Fruit fly (Drosophila melanogaster): Measurements from ENCODE around the gene CG14260.

Gene CG14260

DNA sequence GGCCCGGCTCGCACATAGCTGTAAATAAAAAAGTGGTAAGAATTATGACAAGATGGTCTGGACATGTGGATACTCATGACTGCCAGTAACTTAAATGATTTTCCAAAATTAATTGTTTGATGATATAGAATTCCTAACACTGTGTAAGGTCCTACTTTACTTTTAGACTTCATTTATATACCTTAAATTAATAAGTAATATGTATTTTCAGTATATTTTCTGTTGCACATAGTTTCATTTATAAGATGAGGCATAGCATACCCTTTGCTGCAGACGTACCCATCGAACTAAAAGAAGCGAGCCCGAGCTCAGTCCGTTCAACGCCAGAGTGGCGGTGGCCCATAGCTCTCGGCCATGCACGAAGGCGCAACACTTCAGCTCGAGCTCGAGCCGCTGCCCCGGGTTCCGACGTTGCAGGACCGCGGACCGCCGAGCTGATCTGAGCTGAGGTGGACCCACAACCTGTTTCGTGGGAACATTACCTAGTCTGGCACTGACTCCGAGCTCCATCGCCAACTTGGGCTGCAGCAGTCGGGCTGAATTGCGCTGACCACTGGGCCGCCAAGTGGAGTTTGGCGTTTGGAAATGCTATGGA, 47.7 kb upstream of the CG14260 start (continued):
- TF ChIP-seq esn (GFP tag; optimal IDR thresholded peaks at IDR 0.05): peak; percentile 81
- peak; percentile 70 for TF ChIP-seq Eip75B (GFP tag; optimal IDR thresholded peaks at IDR 0.05)
- TF ChIP-seq CG31627 (GFP tag; optimal IDR thresholded peaks at IDR 0.05): peak; percentile 47
- peak; percentile 77 for TF ChIP-seq CG3919 (GFP tag; optimal IDR thresholded peaks at IDR 0.05)
- peak; percentile 73 for TF ChIP-seq Smox (GFP tag; optimal IDR thresholded peaks at IDR 0.05)
- TF ChIP-seq fd59A (GFP tag; optimal IDR thresholded peaks at IDR 0.05): peak; percentile 41
- peak; percentile 27; the same call in 1 of the 2 replicates for TF ChIP-seq CG11294 (GFP tag; IDR thresholded peaks at IDR 0.05)
- peak; percentile 74 for TF ChIP-seq CG34406 (GFP tag; optimal IDR thresholded peaks at IDR 0.05)
- TF ChIP-seq achi (GFP tag; optimal IDR thresholded peaks at IDR 0.05): peak; percentile 74
- peak; percentile 17 for TF ChIP-seq CG6276 (GFP tag; optimal IDR thresholded peaks at IDR 0.05)
- 0 out of 3 replicates have a peak, but pooled peaks have one; percentile 22 for TF ChIP-seq eg (GFP tag; IDR thresholded peaks at IDR 0.05)
- TF ChIP-seq pdm3 (GFP tag; optimal IDR thresholded peaks at IDR 0.05): peak; percentile 69
- peak; percentile 77 for TF ChIP-seq CG32006 (GFP tag; optimal IDR thresholded peaks at IDR 0.05)
- peak; percentile 49 for TF ChIP-seq CG9139 (GFP tag; optimal IDR thresholded peaks at IDR 0.05)
- TF ChIP-seq vri (GFP tag; optimal IDR thresholded peaks at IDR 0.05): peak; percentile 26
- no peak for TF ChIP-seq Hr38 (GFP tag; optimal IDR thresholded peaks at IDR 0.05)

DNA sequence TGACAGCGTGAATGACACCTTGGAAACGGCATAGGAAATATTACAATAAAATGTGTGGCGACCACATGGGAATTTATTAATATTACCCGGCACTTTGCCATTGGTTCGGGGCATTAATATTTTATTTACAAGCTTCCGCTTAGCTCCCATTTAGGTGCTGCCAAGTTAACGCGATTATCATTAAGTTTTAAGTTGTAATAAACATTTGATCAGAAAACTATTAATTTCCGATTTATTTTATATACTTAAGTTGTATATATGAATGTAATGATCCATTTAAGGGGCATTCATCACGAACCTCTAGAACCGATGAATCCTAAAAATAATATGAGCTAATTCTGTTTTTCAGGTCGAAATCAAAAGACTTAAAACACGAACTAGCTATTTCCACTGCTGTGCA, 47.0 kb upstream of the CG14260 start:
- TF ChIP-seq CG11902 (GFP tag; optimal IDR thresholded peaks at IDR 0.05) (no peak), Eip78C (GFP tag) (peak; percentile 55), CG10631 (GFP tag; optimal IDR thresholded peaks at IDR 0.05) (peak; percentile 8), lz (GFP tag; optimal IDR thresholded peaks at IDR 0.05) (peak; percentile 8), svp (GFP tag) (peak; percentile 45)

DNA sequence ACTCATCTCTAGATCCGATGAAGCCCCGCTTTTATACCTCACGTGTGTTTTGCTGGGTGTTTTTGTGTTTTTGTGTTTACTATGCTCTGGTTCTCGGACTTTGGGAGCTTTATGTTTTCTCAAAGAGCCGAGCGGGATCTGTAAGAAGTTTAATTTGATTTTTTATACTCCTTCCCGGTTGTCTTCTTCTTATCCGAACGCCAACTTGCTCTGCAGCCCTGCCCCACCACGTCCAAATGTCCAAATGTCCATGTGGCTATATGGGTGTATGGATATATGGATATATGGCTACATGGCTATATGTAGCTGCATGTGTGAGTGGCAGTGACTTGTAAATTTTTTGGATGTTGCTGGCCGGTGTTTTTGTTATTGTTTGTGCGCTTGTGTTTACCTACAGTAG, 46.4 kb upstream of the CG14260 start:
- TF ChIP-seq Eip93F (GFP tag; optimal IDR thresholded peaks at IDR 0.05) (no peak), CG11762 (GFP tag; optimal IDR thresholded peaks at IDR 0.05; ENCODE audit: insufficient read depth) (no peak), Ets96B (tag; optimal IDR thresholded peaks at IDR 0.05) (no peak), Sox15 (GFP tag; optimal IDR thresholded peaks at IDR 0.05) (no peak), dsx (GFP tag; optimal IDR thresholded peaks at IDR 0.05; ENCODE audit: poor library complexity, severe bottlenecking) (peak; percentile 4), esn (GFP tag; optimal IDR thresholded peaks at IDR 0.05) (no peak), ss (GFP tag; optimal IDR thresholded peaks at IDR 0.05) (peak in 1 of 2 experiments; percentile 25), CG6854 (GFP tag; optimal IDR thresholded peaks at IDR 0.05) (peak; percentile 70), CG6276 (GFP tag; optimal IDR thresholded peaks at IDR 0.05) (no peak), Met (GFP tag; optimal IDR thresholded peaks at IDR 0.05) (no peak), net (GFP tag; optimal IDR thresholded peaks at IDR 0.05) (no peak), Eip78C (GFP tag) (no peak), Gug (GFP tag; IDR thresholded peaks at IDR 0.05) (no peak), Hr39 (GFP tag; optimal IDR thresholded peaks at IDR 0.05) (no peak), CG10631 (GFP tag; optimal IDR thresholded peaks at IDR 0.05) (no peak)

DNA sequence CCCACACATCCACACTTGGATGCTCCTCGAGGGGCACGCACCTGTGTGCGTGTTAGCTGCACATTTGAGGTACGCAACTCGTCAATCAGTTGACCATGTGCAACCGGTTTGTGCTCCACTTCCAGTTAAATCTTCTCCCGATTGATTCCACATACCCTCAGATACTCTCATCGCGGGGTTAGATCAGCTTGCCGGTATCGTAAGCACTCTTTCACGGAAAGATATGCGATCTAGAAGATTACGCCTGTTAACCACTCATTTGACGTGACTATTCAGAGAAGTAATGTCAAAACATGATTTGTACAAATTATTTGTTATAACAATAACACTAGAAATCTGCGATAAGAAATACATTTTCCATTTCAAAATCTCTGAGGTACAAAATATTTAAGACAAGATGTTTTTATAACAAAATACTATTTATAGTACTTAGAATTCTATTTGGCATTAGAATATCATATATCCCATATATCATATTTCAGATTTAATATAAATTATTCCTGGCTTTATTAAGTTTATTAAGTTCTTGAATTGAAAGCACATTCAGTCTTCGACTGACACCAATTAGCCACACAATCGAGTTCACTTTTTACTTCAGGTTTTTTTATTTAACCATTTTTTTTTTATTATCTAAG, 44.3 kb upstream of the CG14260 start:
- TF ChIP-seq Sox14 (GFP tag; optimal IDR thresholded peaks at IDR 0.05) (no peak), ss (GFP tag; optimal IDR thresholded peaks at IDR 0.05) (peak in 1 of 2 experiments; percentile 88), Hr4 (GFP tag; optimal IDR thresholded peaks at IDR 0.05) (peak; percentile 20), CG4318 (GFP tag; optimal IDR thresholded peaks at IDR 0.05) (peak; percentile 21), salr (GFP tag; optimal IDR thresholded peaks at IDR 0.05) (no peak), eg (GFP tag; IDR thresholded peaks at IDR 0.05) (0 out of 3 replicates have a peak, but pooled peaks have one; percentile 12), svp (GFP tag) (peak; percentile 36), CG10669 (GFP tag; optimal IDR thresholded peaks at IDR 0.05) (no peak), acj6 (GFP tag; optimal IDR thresholded peaks at IDR 0.05) (peak; percentile 21), fkh (GFP tag; optimal IDR thresholded peaks at IDR 0.05) (no peak), Met (GFP tag; optimal IDR thresholded peaks at IDR 0.05) (peak; percentile 1), CG10631 (GFP tag; optimal IDR thresholded peaks at IDR 0.05) (peak; percentile 7), Eip78C (GFP tag) (peak; percentile 52), esn (GFP tag; optimal IDR thresholded peaks at IDR 0.05) (peak; percentile 45), CG32006 (GFP tag; optimal IDR thresholded peaks at IDR 0.05) (peak; percentile 62)
